Fruit fly (Drosophila melanogaster): Measurements from ENCODE around the gene bora.

bora gene

DNA sequence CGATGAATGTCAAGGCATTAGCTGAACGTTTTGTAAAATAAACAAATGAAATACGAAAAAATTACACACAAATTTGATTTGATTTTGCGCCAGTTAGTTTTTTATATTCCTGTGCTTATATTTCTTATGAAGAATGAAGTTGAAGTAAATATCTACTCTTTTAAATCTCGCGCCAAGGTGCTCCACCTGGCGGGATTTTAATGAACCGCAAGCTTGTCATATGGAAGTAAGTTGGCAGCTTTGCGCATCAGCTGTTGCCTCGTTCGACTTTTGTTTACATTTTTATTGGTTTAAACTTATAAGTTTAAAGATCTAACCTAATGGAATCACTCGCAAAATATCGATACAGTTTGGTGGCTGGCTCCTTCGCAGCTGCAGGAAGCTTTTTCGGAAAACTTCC is 44.6 kb downstream of the bora start, which contains the start of gene CG42495 (continued):
- no peak for TF ChIP-seq spab (GFP tag; optimal IDR thresholded peaks at IDR 0.05)
- no peak for TF ChIP-seq topi (GFP tag; optimal IDR thresholded peaks at IDR 0.05)
- TF ChIP-seq CG6808 (GFP tag; optimal IDR thresholded peaks at IDR 0.05): no peak
- no peak for TF ChIP-seq CG11294 (GFP tag; IDR thresholded peaks at IDR 0.05)
- no peak for TF ChIP-seq Gug (GFP tag; IDR thresholded peaks at IDR 0.05)
- TF ChIP-seq CG34406 (GFP tag; optimal IDR thresholded peaks at IDR 0.05): no peak
- TF ChIP-seq CG8319 (GFP tag; optimal IDR thresholded peaks at IDR 0.05): no peak
- TF ChIP-seq Met (GFP tag; optimal IDR thresholded peaks at IDR 0.05): no peak
- no peak for TF ChIP-seq CG8119 (GFP tag; IDR thresholded peaks at IDR 0.05)
- no peak for TF ChIP-seq CG10669 (GFP tag; optimal IDR thresholded peaks at IDR 0.05)
- TF ChIP-seq OdsH (GFP tag; optimal IDR thresholded peaks at IDR 0.05): no peak
- TF ChIP-seq CG6792 (GFP tag; optimal IDR thresholded peaks at IDR 0.05): no peak
- no peak for TF ChIP-seq Sox102F (GFP tag; optimal IDR thresholded peaks at IDR 0.05)
- TF ChIP-seq CG9139 (GFP tag; optimal IDR thresholded peaks at IDR 0.05): no peak
- TF ChIP-seq Lpt (GFP tag; optimal IDR thresholded peaks at IDR 0.05): no peak
- no peak for TF ChIP-seq CG6276 (GFP tag; optimal IDR thresholded peaks at IDR 0.05)
- no peak for TF ChIP-seq dsx (GFP tag; optimal IDR thresholded peaks at IDR 0.05; ENCODE audit: poor library complexity, severe bottlenecking)
- no peak for TF ChIP-seq Sox15 (GFP tag; optimal IDR thresholded peaks at IDR 0.05)

DNA sequence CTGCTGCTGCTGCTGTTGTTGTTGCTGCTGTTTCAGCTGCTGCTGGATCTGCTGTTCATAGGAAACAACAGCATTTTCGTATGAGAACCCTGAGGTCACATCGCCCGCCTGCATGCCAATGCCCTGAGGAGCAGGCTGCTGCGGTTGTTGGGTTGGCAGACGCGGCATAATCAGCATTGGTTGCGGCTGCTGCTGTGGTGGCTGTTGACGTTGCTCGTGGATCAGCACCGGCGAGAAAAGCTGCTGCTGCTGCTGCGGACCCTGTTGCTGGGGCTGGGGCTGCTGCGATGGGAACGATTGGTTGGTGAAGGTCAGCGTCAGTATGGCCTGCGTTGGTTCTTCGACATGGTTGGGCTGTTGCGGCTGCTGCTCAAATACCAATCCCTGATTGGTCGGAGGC is 47.4 kb downstream of the bora start:
- TF ChIP-seq Eip93F (GFP tag; optimal IDR thresholded peaks at IDR 0.05) (no peak), svp (GFP tag) (peak; percentile 94), CG1621 (tag; optimal IDR thresholded peaks at IDR 0.05) (no peak)

DNA sequence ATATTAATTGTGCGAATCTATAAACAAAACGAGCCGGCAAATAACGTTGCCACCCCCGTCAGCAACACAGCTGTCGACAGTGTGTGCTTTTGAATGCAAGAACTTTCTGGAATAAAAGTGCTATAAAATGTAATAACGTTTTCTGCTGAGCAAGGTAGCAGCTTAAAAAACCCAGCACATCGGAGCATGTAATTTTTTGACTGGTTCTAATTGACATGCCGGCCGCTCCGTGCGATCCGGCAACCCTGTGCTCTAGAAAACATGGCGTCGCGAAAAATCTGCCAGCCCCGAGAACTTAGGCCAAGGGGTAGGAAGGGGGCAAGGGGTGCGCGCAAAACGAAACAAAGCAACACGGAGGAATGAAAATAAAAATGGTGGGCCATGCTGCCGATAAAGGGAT is 49.7 kb downstream of the bora start:
- TF ChIP-seq topi (GFP tag; optimal IDR thresholded peaks at IDR 0.05) (peak; percentile 35), CG34406 (GFP tag; optimal IDR thresholded peaks at IDR 0.05) (no peak), CG15336 (GFP tag; IDR thresholded peaks at IDR 0.05) (peak; percentile 10; the same call in 1 of the 2 replicates), CG31627 (GFP tag; optimal IDR thresholded peaks at IDR 0.05) (peak; percentile 35), CG6163 (GFP tag; IDR thresholded peaks at IDR 0.05) (peak; percentile 35; the same call in 2 of the 3 replicates), CG10631 (GFP tag; optimal IDR thresholded peaks at IDR 0.05) (no peak), cyc (GFP tag; optimal IDR thresholded peaks at IDR 0.05) (peak; percentile 34), CG6276 (GFP tag; optimal IDR thresholded peaks at IDR 0.05) (no peak), CG11902 (GFP tag; optimal IDR thresholded peaks at IDR 0.05) (no peak), CG3919 (GFP tag; optimal IDR thresholded peaks at IDR 0.05) (peak; percentile 48), CG11762 (GFP tag; optimal IDR thresholded peaks at IDR 0.05; ENCODE audit: insufficient read depth) (no peak), CG3032 (tag; optimal IDR thresholded peaks at IDR 0.05) (peak; percentile 21), Sox14 (GFP tag; optimal IDR thresholded peaks at IDR 0.05) (peak; percentile 92), esn (GFP tag; optimal IDR thresholded peaks at IDR 0.05) (peak; percentile 57), dsx (GFP tag; optimal IDR thresholded peaks at IDR 0.05; ENCODE audit: poor library complexity, severe bottlenecking) (peak; percentile 37), achi (GFP tag; optimal IDR thresholded peaks at IDR 0.05) (peak; percentile 80), Eip78C (GFP tag) (peak; percentile 63), Eip75B (GFP tag; optimal IDR thresholded peaks at IDR 0.05) (peak; percentile 63), acj6 (GFP tag; optimal IDR thresholded peaks at IDR 0.05) (no peak), lz (GFP tag; optimal IDR thresholded peaks at IDR 0.05) (peak; percentile 61), Ets21C (GFP tag; optimal IDR thresholded peaks at IDR 0.05) (no peak), CG8632 (GFP tag; optimal IDR thresholded peaks at IDR 0.05) (peak; percentile 24), CG8119 (GFP tag; IDR thresholded peaks at IDR 0.05) (0 out of 3 replicates have a peak, but pooled peaks have one; percentile 23), svp (GFP tag) (peak; percentile 82), CG6792 (GFP tag; optimal IDR thresholded peaks at IDR 0.05) (peak; percentile 48)
